Worm (Caenorhabditis elegans): ENCODE measurements around the gene Y39C12A.9.
A peak's percentile ranks its signal among the peaks of the same experiment; 100 is the strongest.

DNA sequence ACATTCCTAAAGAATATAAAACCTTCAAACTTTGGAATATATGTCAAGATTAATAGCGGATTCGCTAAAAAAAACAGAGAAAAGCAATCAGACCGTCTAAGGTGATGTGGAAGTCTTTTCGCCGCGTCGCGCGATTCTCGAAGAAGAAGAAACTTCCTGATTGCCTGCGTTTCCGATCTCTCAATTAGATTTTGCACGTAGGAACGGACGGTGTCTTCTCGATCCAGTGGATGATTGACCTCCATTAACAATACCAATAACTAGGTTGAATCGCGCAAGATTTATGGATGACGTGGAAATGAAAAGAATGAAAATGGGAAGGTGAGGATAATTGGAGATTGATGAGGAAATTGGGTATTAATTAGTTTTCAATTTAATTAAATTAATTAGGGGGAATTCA, 41.9 kb downstream of the Y39C12A.9 start:
- no peak for TF ChIP-seq alr-1 (tag; optimal IDR thresholded peaks at IDR 0.05)
- no peak for TF ChIP-seq sma-9 (GFP tag; optimal IDR thresholded peaks at IDR 0.05)
- TF ChIP-seq sma-9 (tag; optimal IDR thresholded peaks at IDR 0.05): no peak
- no peak for TF ChIP-seq lin-39 (tag; optimal IDR thresholded peaks at IDR 0.05)
- TF ChIP-seq nhr-10 (tag; optimal IDR thresholded peaks at IDR 0.05): no peak
- TF ChIP-seq nhr-237 (tag; optimal IDR thresholded peaks at IDR 0.05): no peak
- no peak for TF ChIP-seq sem-4 (tag; optimal IDR thresholded peaks at IDR 0.05)
- TF ChIP-seq aly-2 (tag; optimal IDR thresholded peaks at IDR 0.05): no peak
- TF ChIP-seq nhr-23 (tag; optimal IDR thresholded peaks at IDR 0.05): no peak
- TF ChIP-seq nhr-6 (tag; optimal IDR thresholded peaks at IDR 0.05): no peak
- peak; percentile 22 for TF ChIP-seq ama-1 (optimal IDR thresholded peaks at IDR 0.05)
- no peak for TF ChIP-seq lin-13 (GFP tag; optimal IDR thresholded peaks at IDR 0.05)

All from whole organism, L2 larva.